Fruit fly (Drosophila melanogaster): Measurements from ENCODE around the gene wry.
A peak's percentile ranks its signal among the peaks of the same experiment; 100 is the strongest.

The wry gene

DNA sequence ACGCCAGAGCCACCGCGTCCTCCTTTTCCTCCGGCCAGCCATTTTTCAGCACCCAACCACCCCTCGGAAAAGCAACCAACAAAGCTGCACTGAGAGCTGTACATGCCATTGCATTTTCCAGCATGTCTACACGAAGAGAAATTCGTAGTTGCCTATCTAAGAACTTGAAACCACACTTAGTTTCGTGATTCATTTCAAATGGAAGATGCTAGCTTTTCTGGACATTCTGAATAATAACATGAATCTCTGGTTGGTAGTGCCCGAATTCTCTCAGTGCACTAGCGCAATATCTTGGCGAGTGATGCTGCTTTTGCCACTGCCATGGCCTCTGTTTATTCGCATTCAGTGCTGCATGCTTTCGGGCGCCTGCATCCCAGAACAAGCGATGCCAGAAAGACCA lies 25.7 kb downstream of the wry start:
- TF ChIP-seq eg (GFP tag; IDR thresholded peaks at IDR 0.05) (no peak), CG1621 (tag; optimal IDR thresholded peaks at IDR 0.05) (no peak), pdm3 (GFP tag; optimal IDR thresholded peaks at IDR 0.05) (no peak), CG6792 (GFP tag; optimal IDR thresholded peaks at IDR 0.05) (peak; percentile 17), vri (GFP tag; optimal IDR thresholded peaks at IDR 0.05) (no peak), CG16779 (tag; optimal IDR thresholded peaks at IDR 0.05) (no peak), achi (GFP tag; optimal IDR thresholded peaks at IDR 0.05) (no peak), CG9139 (GFP tag; optimal IDR thresholded peaks at IDR 0.05) (no peak), CG15336 (GFP tag; IDR thresholded peaks at IDR 0.05) (no peak), fd85E (GFP tag; optimal IDR thresholded peaks at IDR 0.05) (no peak), Sox102F (GFP tag; optimal IDR thresholded peaks at IDR 0.05) (no peak), fkh (GFP tag; optimal IDR thresholded peaks at IDR 0.05) (no peak), CG4318 (GFP tag; optimal IDR thresholded peaks at IDR 0.05) (no peak), Met (GFP tag; optimal IDR thresholded peaks at IDR 0.05) (no peak), CG8632 (GFP tag; optimal IDR thresholded peaks at IDR 0.05) (no peak), CG11294 (GFP tag; IDR thresholded peaks at IDR 0.05) (no peak), Ets21C (GFP tag; optimal IDR thresholded peaks at IDR 0.05) (no peak), CG6276 (GFP tag; optimal IDR thresholded peaks at IDR 0.05) (peak; percentile 8), CG32006 (GFP tag; optimal IDR thresholded peaks at IDR 0.05) (peak; percentile 42), CG31627 (GFP tag; optimal IDR thresholded peaks at IDR 0.05) (peak; percentile 9), CG6163 (GFP tag; IDR thresholded peaks at IDR 0.05) (peak; percentile 51; the same call in 1 of the 3 replicates), OdsH (GFP tag; optimal IDR thresholded peaks at IDR 0.05) (peak; percentile 36), spab (GFP tag; optimal IDR thresholded peaks at IDR 0.05) (no peak), Hr4 (GFP tag; optimal IDR thresholded peaks at IDR 0.05) (peak; percentile 29), topi (GFP tag; optimal IDR thresholded peaks at IDR 0.05) (no peak), Gug (GFP tag; IDR thresholded peaks at IDR 0.05) (no peak), Eip93F (GFP tag; optimal IDR thresholded peaks at IDR 0.05) (no peak), Smox (GFP tag; optimal IDR thresholded peaks at IDR 0.05) (no peak), dac (GFP tag; optimal IDR thresholded peaks at IDR 0.05) (no peak), cyc (GFP tag; optimal IDR thresholded peaks at IDR 0.05) (no peak), acj6 (GFP tag; optimal IDR thresholded peaks at IDR 0.05) (peak; percentile 17), CG7368 (GFP tag; optimal IDR thresholded peaks at IDR 0.05) (no peak), Eip75B (GFP tag; optimal IDR thresholded peaks at IDR 0.05) (no peak), Eip78C (GFP tag) (peak; percentile 65), CG6854 (GFP tag; optimal IDR thresholded peaks at IDR 0.05) (no peak), dsx (GFP tag; optimal IDR thresholded peaks at IDR 0.05; ENCODE audit: poor library complexity, severe bottlenecking) (peak; percentile 7), CG6808 (GFP tag; optimal IDR thresholded peaks at IDR 0.05) (peak; percentile 3), lz (GFP tag; optimal IDR thresholded peaks at IDR 0.05) (peak; percentile 2), esn (GFP tag; optimal IDR thresholded peaks at IDR 0.05) (no peak), fd59A (GFP tag; optimal IDR thresholded peaks at IDR 0.05) (no peak), CG8319 (GFP tag; optimal IDR thresholded peaks at IDR 0.05) (no peak), Blimp-1 (GFP tag; optimal IDR thresholded peaks at IDR 0.05) (no peak), CG3032 (tag; optimal IDR thresholded peaks at IDR 0.05) (no peak), CG8119 (GFP tag; IDR thresholded peaks at IDR 0.05) (no peak), svp (GFP tag) (peak; percentile 62), CG34406 (GFP tag; optimal IDR thresholded peaks at IDR 0.05) (no peak), net (GFP tag; optimal IDR thresholded peaks at IDR 0.05) (no peak), Sox15 (GFP tag; optimal IDR thresholded peaks at IDR 0.05) (no peak), CG10631 (GFP tag; optimal IDR thresholded peaks at IDR 0.05) (peak; percentile 28), Hr38 (GFP tag; optimal IDR thresholded peaks at IDR 0.05) (no peak), Lpt (GFP tag; optimal IDR thresholded peaks at IDR 0.05) (no peak), CG11762 (GFP tag; optimal IDR thresholded peaks at IDR 0.05; ENCODE audit: insufficient read depth) (no peak), Ets96B (tag; optimal IDR thresholded peaks at IDR 0.05) (peak; percentile 17), CG3919 (GFP tag; optimal IDR thresholded peaks at IDR 0.05) (peak; percentile 14)

Data from whole organism, prepupa.